Fruit fly (Drosophila melanogaster): ENCODE results near the gene Mur29B.

The Mur29B gene

dm6 chr2L:8403286-8404270, 51.6 kb downstream of the Mur29B start, which contains the start of gene emb (continued):
- peak; percentile 47 for TF ChIP-seq CG30403 (GFP tag; optimal IDR thresholded peaks at IDR 0.05)
- peak; percentile 71 for TF ChIP-seq CG30020 (tag; optimal IDR thresholded peaks at IDR 0.05)
- no peak for TF ChIP-seq Doc2 (GFP tag; IDR thresholded peaks at IDR 0.05)
- TF ChIP-seq Max (GFP tag; optimal IDR thresholded peaks at IDR 0.05) = peak; percentile 49
- peak; percentile 52 for TF ChIP-seq Dad (GFP tag; optimal IDR thresholded peaks at IDR 0.05)
- no peak for TF ChIP-seq CG43689 (GFP tag; IDR thresholded peaks at IDR 0.05)
- TF ChIP-seq CG12769 (tag; optimal IDR thresholded peaks at IDR 0.05) = no peak
- no peak for TF ChIP-seq sr (GFP tag; IDR thresholded peaks at IDR 0.05)
- no peak for TF ChIP-seq tup (GFP tag; optimal IDR thresholded peaks at IDR 0.05)
- TF ChIP-seq Bteb2 (GFP tag; optimal IDR thresholded peaks at IDR 0.05) = peak; percentile 14
- TF ChIP-seq CG3281 (GFP tag; optimal IDR thresholded peaks at IDR 0.05) = peak; percentile 73
- TF ChIP-seq bowl (GFP tag; IDR thresholded peaks at IDR 0.05) = no peak
- peak; percentile 49 for TF ChIP-seq grau (tag; optimal IDR thresholded peaks at IDR 0.05)
- TF ChIP-seq cg (GFP tag; optimal IDR thresholded peaks at IDR 0.05) = peak; percentile 99
- TF ChIP-seq CG11085 (GFP tag; IDR thresholded peaks at IDR 0.05) = no peak
- TF ChIP-seq nom (GFP tag; optimal IDR thresholded peaks at IDR 0.05) = peak; percentile 91
- TF ChIP-seq CG12942 (GFP tag; optimal IDR thresholded peaks at IDR 0.05) = peak; percentile 9
- no peak for TF ChIP-seq Ravus (GFP tag; IDR thresholded peaks at IDR 0.05)
- peak; percentile 97 for TF ChIP-seq pzg (GFP tag; optimal IDR thresholded peaks at IDR 0.05)
- no peak for TF ChIP-seq pnt (GFP tag; optimal IDR thresholded peaks at IDR 0.05)
- TF ChIP-seq CG5180 (GFP tag; optimal IDR thresholded peaks at IDR 0.05) = peak; percentile 94
- peak; percentile 66 for TF ChIP-seq HmgZ (tag; optimal IDR thresholded peaks at IDR 0.05)
- TF ChIP-seq CG12659 (GFP tag; optimal IDR thresholded peaks at IDR 0.05) = peak; percentile 93
- no peak for TF ChIP-seq CG32772 (GFP tag; IDR thresholded peaks at IDR 0.05)
- TF ChIP-seq Opbp (GFP tag; IDR thresholded peaks at IDR 0.05; ENCODE audit: partially characterized antibody) = peak; percentile 96
- peak; percentile 29 for TF ChIP-seq CG9817 (tag; optimal IDR thresholded peaks at IDR 0.05)
- no peak for TF ChIP-seq B-H1 (GFP tag; IDR thresholded peaks at IDR 0.05)
- TF ChIP-seq CG4282 (GFP tag; optimal IDR thresholded peaks at IDR 0.05) = no peak
- TF ChIP-seq CG9876 (GFP tag; optimal IDR thresholded peaks at IDR 0.05) = peak; percentile 25
- TF ChIP-seq CG13424 (tag; optimal IDR thresholded peaks at IDR 0.05) = peak; percentile 26
- no peak for TF ChIP-seq sima (GFP tag; optimal IDR thresholded peaks at IDR 0.05)
- TF ChIP-seq sens (GFP tag) = peak; percentile 88
- no peak for TF ChIP-seq CG12071 (GFP tag; optimal IDR thresholded peaks at IDR 0.05)
- TF ChIP-seq CG17328 (GFP tag; IDR thresholded peaks at IDR 0.05) = 0 out of 2 replicates have a peak, but pooled peaks have one; percentile 24
- TF ChIP-seq ash1 (GFP tag; optimal IDR thresholded peaks at IDR 0.05) = no peak
- TF ChIP-seq ERR (GFP tag; optimal IDR thresholded peaks at IDR 0.05) = no peak
- TF ChIP-seq CG10431 (GFP tag; optimal IDR thresholded peaks at IDR 0.05) = no peak
- TF ChIP-seq Fer1 (GFP tag; optimal IDR thresholded peaks at IDR 0.05) = no peak
- TF ChIP-seq CG10209 (GFP tag; optimal IDR thresholded peaks at IDR 0.05) = peak; percentile 13
- peak; percentile 71 for TF ChIP-seq CHES-1-like (GFP tag; optimal IDR thresholded peaks at IDR 0.05)
- peak; percentile 29 for TF ChIP-seq CG18764 (GFP tag; optimal IDR thresholded peaks at IDR 0.05)
- no peak for TF ChIP-seq cad (GFP tag; optimal IDR thresholded peaks at IDR 0.05)
- no peak for TF ChIP-seq esg (GFP tag; conservative IDR thresholded peaks at IDR 0.05)
- TF ChIP-seq CG14710 (tag; optimal IDR thresholded peaks at IDR 0.05) = peak; percentile 97
- TF ChIP-seq danr (GFP tag; IDR thresholded peaks at IDR 0.05) = no peak
- TF ChIP-seq CG18011 (GFP tag; optimal IDR thresholded peaks at IDR 0.05) = no peak
- TF ChIP-seq trh (GFP tag; optimal IDR thresholded peaks at IDR 0.05) = no peak
- TF ChIP-seq inv (GFP tag; IDR thresholded peaks at IDR 0.05; ENCODE audit: partially characterized antibody) = peak; percentile 90
- TF ChIP-seq CG7271 (tag; optimal IDR thresholded peaks at IDR 0.05) = no peak
